Worm (Caenorhabditis elegans): ENCODE data around the gene srr-7.

The srr-7 gene

ce11 chrV:15150661-15151060 lies 22.6 kb downstream of the srr-7 start, which contains the start of gene T09F5.2:
TSS of gene T09F5.2 (plus strand) at chrV:15150961.
- no peak for TF ChIP-seq tbx-9 (tag; optimal IDR thresholded peaks at IDR 0.05; ENCODE audit: borderline replicate concordance)
- no peak for TF ChIP-seq pha-4 (tag; optimal IDR thresholded peaks at IDR 0.05)
- no peak for TF ChIP-seq let-607 (tag; optimal IDR thresholded peaks at IDR 0.05)
- TF ChIP-seq somi-1 (GFP tag; optimal IDR thresholded peaks at IDR 0.05) = no peak
- TF ChIP-seq F37B4.10 (GFP tag; IDR thresholded peaks at IDR 0.05) = no peak
- TF ChIP-seq ets-4 (GFP tag; optimal IDR thresholded peaks at IDR 0.05) = no peak
- no peak for TF ChIP-seq aptf-3 (GFP tag; IDR thresholded peaks at IDR 0.05)
- TF ChIP-seq cebp-2 (GFP tag; IDR thresholded peaks at IDR 0.05) = no peak
- no peak for TF ChIP-seq unc-62 (GFP tag; optimal IDR thresholded peaks at IDR 0.05)
- TF ChIP-seq B0019.2 (GFP tag; conservative IDR thresholded peaks at IDR 0.05) = no peak
- no peak for TF ChIP-seq snpc-1.3 (tag; optimal IDR thresholded peaks at IDR 0.05; ENCODE audit: insufficient read depth)
- TF ChIP-seq ztf-18 (tag; optimal IDR thresholded peaks at IDR 0.05) = no peak
- TF ChIP-seq madf-10 (tag; optimal IDR thresholded peaks at IDR 0.05) = no peak

- TF ChIP-seq fkh-3 (tag; optimal IDR thresholded peaks at IDR 0.05) = no peak
- no peak for TF ChIP-seq snpc-3.4 (tag; optimal IDR thresholded peaks at IDR 0.05)
- TF ChIP-seq nfyb-1 (GFP tag; IDR thresholded peaks at IDR 0.05) = no peak
- TF ChIP-seq bed-2 (GFP tag; IDR thresholded peaks at IDR 0.05) = no peak
- no peak for TF ChIP-seq pha-4 (tag; optimal IDR thresholded peaks at IDR 0.05)
- no peak for TF ChIP-seq unc-62 (GFP tag; optimal IDR thresholded peaks at IDR 0.05)
- TF ChIP-seq athp-1 (tag; optimal IDR thresholded peaks at IDR 0.05) = no peak
Observed at ce11 chrV:15152010-15152409, 24.0 kb downstream of the srr-7 start.

- TF ChIP-seq tlf-1 (GFP tag; optimal IDR thresholded peaks at IDR 0.05) = no peak
- TF ChIP-seq lsy-27 (tag; optimal IDR thresholded peaks at IDR 0.05; ENCODE audit: borderline replicate concordance, insufficient read depth) = no peak
- TF ChIP-seq fkh-3 (tag; optimal IDR thresholded peaks at IDR 0.05) = no peak
- TF ChIP-seq bed-1 (GFP tag; IDR thresholded peaks at IDR 0.05) = no peak
- no peak for TF ChIP-seq ceh-100 (GFP tag; IDR thresholded peaks at IDR 0.05)
- no peak for TF ChIP-seq K12H6.12 (tag; optimal IDR thresholded peaks at IDR 0.05)
- no peak for TF ChIP-seq aptf-2 (GFP tag; conservative IDR thresholded peaks at IDR 0.05)
- TF ChIP-seq snpc-4 (GFP tag; optimal IDR thresholded peaks at IDR 0.05) = no peak
- no peak for TF ChIP-seq snpc-4 (tag; optimal IDR thresholded peaks at IDR 0.05)
- no peak for TF ChIP-seq ets-4 (GFP tag; optimal IDR thresholded peaks at IDR 0.05)
- no peak for TF ChIP-seq sdz-38 (tag; optimal IDR thresholded peaks at IDR 0.05)
- no peak for TF ChIP-seq T26A5.8 (tag; optimal IDR thresholded peaks at IDR 0.05)
- no peak for TF ChIP-seq ceh-79 (tag; optimal IDR thresholded peaks at IDR 0.05)
- no peak for TF ChIP-seq ekl-4 (GFP tag; IDR thresholded peaks at IDR 0.05)
- TF ChIP-seq lin-26 (GFP tag; IDR thresholded peaks at IDR 0.05) = no peak
- TF ChIP-seq F57A8.1 (GFP tag; optimal IDR thresholded peaks at IDR 0.05) = no peak
- no peak for TF ChIP-seq die-1 (tag; optimal IDR thresholded peaks at IDR 0.05)
- no peak for TF ChIP-seq let-607 (tag; optimal IDR thresholded peaks at IDR 0.05)
- no peak for TF ChIP-seq D2030.7 (GFP tag; IDR thresholded peaks at IDR 0.05)
- no peak for TF ChIP-seq hlh-26 (GFP tag; conservative IDR thresholded peaks at IDR 0.05)
Observed at ce11 chrV:15153277-15153676, 25.2 kb downstream of the srr-7 start, which contains the start of gene srh-55. TSS of gene srh-55 (plus strand) at chrV:15153577.

- TF ChIP-seq D2030.7 (GFP tag; IDR thresholded peaks at IDR 0.05) = peak; percentile 75
- no peak for TF ChIP-seq ZK185.1 (tag; optimal IDR thresholded peaks at IDR 0.05; ENCODE audit: poor library complexity, severe bottlenecking)
- TF ChIP-seq F23B12.7 (tag; optimal IDR thresholded peaks at IDR 0.05; ENCODE audit: insufficient read depth) = peak; percentile 77
- TF ChIP-seq him-1 (tag; optimal IDR thresholded peaks at IDR 0.05) = peak; percentile 78
- TF ChIP-seq hmg-1.2 (GFP tag; IDR thresholded peaks at IDR 0.05) = peak; percentile 62; the same call in 1 of the 2 replicates
- 0 out of 2 replicates have a peak, but pooled peaks have one; percentile 53 for TF ChIP-seq ztf-28 (GFP tag; IDR thresholded peaks at IDR 0.05)
- peak; percentile 17 for TF ChIP-seq snpc-1.1 (tag; optimal IDR thresholded peaks at IDR 0.05; ENCODE audit: insufficient read depth)
- TF ChIP-seq nhr-90 (tag; optimal IDR thresholded peaks at IDR 0.05) = peak; percentile 17
- peak; percentile 78 for TF ChIP-seq B0261.1 (tag; optimal IDR thresholded peaks at IDR 0.05)
- TF ChIP-seq attf-5 (GFP tag; optimal IDR thresholded peaks at IDR 0.05) = peak; percentile 38
- no peak for TF ChIP-seq let-607 (tag; optimal IDR thresholded peaks at IDR 0.05)
- TF ChIP-seq pbrm-1 (GFP tag; IDR thresholded peaks at IDR 0.05) = peak; percentile 68; the same call in 1 of the 2 replicates
Observed at ce11 chrV:15156504-15156903, 28.4 kb downstream of the srr-7 start.

Measured in whole organism, young adult.